Fruit fly (Drosophila melanogaster) Kc167 (cell line): ENCODE measurements around the gene CG31459.

ENCODE experiments used
- Myc ChIP-seq: fragments of >200 bp; optimal IDR thresholded peaks from 2 replicates; lab custom pipeline; 2017; ENCODE audit warnings: missing external identifiers
- Sin3A ChIP-seq: fragments of >200 bp; optimal IDR thresholded peaks from 2 replicates; lab custom pipeline; 2018; ENCODE audit warnings: missing external identifiers
- h ChIP-seq: fragments of >200 bp; optimal IDR thresholded peaks from 3 replicates; lab custom pipeline; 2018; ENCODE audit warnings: missing external identifiers
- insv ChIP-seq: fragments of >200 bp; optimal IDR thresholded peaks from 3 replicates; lab custom pipeline; 2018; ENCODE audit warnings: missing external identifiers
- psq ChIP-seq: fragments of >200 bp; optimal IDR thresholded peaks from 2 replicates; lab custom pipeline; 2017; ENCODE audit warnings: missing external identifiers
- ttk ChIP-seq: sonication (Bioruptor generic); optimal IDR thresholded peaks from 2 replicates; lab custom pipeline; 2017; ENCODE audit warnings: missing external identifiers

The CG31459 gene

DNA sequence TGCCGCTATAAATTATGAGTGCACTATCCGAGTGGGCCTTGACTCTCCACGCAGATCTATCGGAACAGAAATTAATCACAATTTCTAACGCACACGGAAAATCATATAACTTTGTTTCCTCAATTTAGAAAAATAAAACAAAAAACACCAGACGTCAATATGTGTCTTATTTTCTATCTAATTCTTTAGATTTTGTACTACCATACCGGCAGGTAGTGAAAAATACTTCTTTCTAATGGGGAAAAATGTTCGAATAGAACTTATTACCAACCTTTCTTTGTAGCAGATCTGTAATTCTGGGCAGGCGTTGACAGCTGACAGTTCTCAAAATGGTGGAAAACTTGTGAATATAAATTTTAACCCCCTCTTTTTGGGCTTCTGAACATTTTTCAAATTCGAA is at the start of gene CG31459:
Gene CG31459, plus strand, starts transcription at position 301 of the 400 bp plus-strand sequence.
- no peak for TF ChIP-seq ttk (lab: Kevin White, UChicago)
- TF ChIP-seq h (lab: Kevin White, UChicago) = no peak
- no peak for TF ChIP-seq Myc (lab: Kevin White, UChicago)
- TF ChIP-seq Sin3A (lab: Kevin White, UChicago) = no peak
- no peak for TF ChIP-seq insv (lab: Kevin White, UChicago)
- no peak for TF ChIP-seq psq (lab: Kevin White, UChicago)

DNA sequence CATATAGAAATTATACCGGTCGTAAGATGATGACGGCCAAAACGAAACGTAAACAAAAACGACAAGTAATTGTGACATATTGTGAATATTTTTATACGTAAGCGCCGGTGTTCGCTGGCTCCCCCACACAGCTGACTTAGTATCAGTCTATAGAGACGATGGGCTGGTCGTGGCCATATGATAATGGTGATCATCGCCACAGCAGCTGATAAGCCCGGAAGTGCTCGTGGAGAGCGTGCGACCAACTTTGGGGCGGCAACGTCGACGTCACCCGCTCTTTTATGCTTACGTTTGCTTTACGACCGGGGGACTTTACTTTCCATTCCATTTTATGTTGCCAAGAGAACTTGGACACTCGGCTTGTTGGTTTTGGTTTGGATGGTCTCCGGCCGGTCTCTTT is 47.9 kb upstream of the CG31459 start:
- TF ChIP-seq psq (lab: Kevin White, UChicago) = no peak
- no peak for TF ChIP-seq h (lab: Kevin White, UChicago)
- TF ChIP-seq insv (lab: Kevin White, UChicago) = no peak
- no peak for TF ChIP-seq ttk (lab: Kevin White, UChicago)
- TF ChIP-seq Sin3A (lab: Kevin White, UChicago) = no peak
- TF ChIP-seq Myc (lab: Kevin White, UChicago) = no peak

DNA sequence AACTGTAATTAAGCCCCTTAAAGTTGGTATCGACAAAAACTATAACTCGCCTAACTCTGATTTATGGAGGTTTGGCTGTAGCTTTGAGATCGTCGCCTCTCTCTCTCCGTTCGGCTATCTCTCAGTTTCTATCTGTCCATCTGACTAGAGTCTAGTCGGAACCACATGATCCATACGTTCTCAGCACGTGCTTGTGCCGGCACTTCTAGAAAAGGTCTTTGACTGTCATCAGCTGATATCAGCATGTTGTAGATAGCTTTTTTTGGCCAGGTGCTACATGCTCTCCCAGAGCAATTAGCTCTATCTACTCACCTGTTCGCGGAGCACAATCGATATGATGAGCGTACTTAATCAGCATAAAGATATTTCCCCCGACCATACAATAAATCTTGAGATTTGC is 47.0 kb upstream of the CG31459 start:
- TF ChIP-seq ttk (lab: Kevin White, UChicago) = no peak
- TF ChIP-seq psq (lab: Kevin White, UChicago) = no peak
- TF ChIP-seq insv (lab: Kevin White, UChicago) = no peak
- TF ChIP-seq Myc (lab: Kevin White, UChicago) = no peak

DNA sequence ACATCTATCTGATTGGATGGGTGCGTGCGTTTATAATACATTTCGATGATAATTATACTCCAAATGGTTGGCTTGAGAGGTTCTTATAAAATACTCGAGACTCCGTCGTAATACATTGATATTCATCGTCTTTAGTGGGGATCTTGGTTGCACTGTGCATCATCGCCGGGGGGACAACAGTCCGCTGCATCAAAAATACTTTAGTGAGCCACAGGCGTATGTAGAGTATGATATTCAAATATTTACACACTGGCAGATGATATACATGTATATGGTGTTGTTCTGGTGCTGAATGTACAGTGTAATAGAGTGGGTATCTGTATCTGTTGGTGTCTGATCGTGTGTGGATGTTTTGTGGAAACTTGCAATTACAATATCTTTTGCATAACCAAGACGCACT is 45.3 kb upstream of the CG31459 start:
- TF ChIP-seq psq (lab: Kevin White, UChicago) (no peak), insv (lab: Kevin White, UChicago) (no peak), Myc (lab: Kevin White, UChicago) (no peak), Sin3A (lab: Kevin White, UChicago) (no peak), ttk (lab: Kevin White, UChicago) (no peak)

DNA sequence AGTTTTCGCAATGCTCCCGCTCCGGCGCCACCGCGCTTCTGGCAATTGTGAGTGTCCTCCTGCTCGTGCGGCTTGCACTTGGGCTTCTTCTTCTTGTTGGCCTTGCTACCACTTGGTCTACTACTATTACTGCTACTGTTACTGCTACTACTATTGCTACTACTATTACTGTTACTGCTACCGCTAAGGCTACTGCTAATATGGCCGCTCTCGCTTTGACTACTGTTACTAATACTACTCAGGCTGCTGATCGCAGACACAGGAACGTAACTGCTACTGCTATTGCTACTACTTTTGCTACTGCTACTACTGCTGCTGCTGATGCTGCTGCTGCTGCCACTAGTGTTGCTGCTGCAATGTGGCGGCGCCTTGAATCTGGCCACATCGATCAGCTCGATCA is 43.8 kb upstream of the CG31459 start:
- TF ChIP-seq Sin3A (lab: Kevin White, UChicago) (no peak), Myc (lab: Kevin White, UChicago) (no peak), h (lab: Kevin White, UChicago) (no peak), ttk (lab: Kevin White, UChicago) (no peak), insv (lab: Kevin White, UChicago) (no peak), psq (lab: Kevin White, UChicago) (no peak)

DNA sequence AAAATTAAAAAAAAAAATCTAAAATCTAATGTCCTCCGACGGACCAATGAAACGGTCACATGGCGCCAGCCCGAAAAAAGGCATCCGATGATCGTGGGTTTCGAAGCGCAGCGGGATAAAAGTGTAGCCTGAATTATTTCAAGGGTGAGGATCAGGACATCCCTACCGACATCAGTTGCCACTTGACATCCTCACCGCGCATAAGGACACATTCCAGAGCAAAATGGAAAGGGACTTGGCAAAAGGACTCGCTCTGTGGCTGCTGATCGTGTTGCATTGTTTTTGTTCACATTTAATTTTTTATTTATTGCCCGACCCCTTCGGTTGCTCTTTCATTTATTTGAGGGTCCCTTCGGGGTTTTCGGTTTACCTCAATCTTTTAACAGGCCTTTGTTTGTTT is 41.0 kb upstream of the CG31459 start:
- TF ChIP-seq Myc (lab: Kevin White, UChicago) (no peak), ttk (lab: Kevin White, UChicago) (no peak), h (lab: Kevin White, UChicago) (no peak), psq (lab: Kevin White, UChicago) (no peak), insv (lab: Kevin White, UChicago) (no peak), Sin3A (lab: Kevin White, UChicago) (no peak)

DNA sequence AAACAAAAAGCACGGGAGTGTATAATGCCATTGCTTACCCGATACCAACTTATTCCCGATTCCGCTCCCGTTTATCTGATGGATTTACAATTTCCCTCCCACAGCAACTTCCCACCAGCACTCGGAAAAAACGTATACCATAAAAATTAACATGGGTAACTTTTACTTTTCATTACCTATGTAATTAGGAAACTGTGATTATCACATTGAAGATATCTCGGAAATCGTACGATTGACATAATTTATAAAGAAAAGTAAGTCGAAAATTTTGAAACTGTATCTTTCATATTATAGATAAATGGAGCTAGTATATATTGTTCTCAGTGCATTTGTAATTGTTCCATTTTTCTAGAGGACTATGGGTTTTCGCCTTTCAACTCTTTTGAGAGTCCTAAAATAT is 38.9 kb upstream of the CG31459 start:
- TF ChIP-seq Sin3A (lab: Kevin White, UChicago) (no peak), h (lab: Kevin White, UChicago) (no peak), ttk (lab: Kevin White, UChicago) (no peak), Myc (lab: Kevin White, UChicago) (no peak), psq (lab: Kevin White, UChicago) (no peak), insv (lab: Kevin White, UChicago) (no peak)

DNA sequence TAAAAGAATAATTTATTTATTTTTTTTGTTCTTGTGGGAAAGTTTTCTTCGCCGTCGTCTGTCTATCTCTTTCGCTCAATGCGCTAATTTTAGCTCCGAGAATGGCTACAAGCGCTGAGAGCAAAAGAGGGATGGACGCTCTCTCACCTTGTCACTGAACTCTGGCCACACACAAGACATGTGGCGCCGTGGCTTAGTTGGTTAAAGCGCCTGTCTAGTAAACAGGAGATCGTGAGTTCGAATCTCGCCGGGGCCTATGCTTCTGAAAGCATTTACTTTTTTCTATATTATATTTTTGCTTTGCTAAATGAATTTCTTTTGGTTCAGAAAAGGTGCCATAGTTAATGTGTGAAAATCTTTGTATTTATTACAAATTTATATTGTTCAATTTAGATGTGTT is 38.1 kb upstream of the CG31459 start:
- no peak for TF ChIP-seq insv (lab: Kevin White, UChicago)
- TF ChIP-seq ttk (lab: Kevin White, UChicago) = no peak
- TF ChIP-seq Sin3A (lab: Kevin White, UChicago) = no peak
- no peak for TF ChIP-seq h (lab: Kevin White, UChicago)

DNA sequence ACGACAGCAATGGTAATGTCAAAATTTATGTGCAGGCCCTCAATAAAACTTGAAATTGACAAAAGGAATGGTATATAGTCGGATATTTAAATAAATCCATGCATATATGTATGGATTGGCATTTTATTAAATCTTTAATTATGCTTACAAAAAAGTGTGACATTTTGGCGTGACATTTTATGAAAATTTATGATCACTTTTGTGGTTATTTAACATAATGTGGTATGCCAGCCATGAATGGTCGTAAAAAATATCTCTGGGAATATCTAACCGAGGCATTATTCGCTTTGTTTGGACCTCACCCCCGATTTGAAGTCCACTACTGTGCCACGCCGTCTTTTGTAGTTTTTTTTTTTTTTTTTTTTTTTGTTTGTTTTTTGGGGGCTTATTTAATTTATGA is 37.1 kb upstream of the CG31459 start:
- TF ChIP-seq insv (lab: Kevin White, UChicago) (no peak), psq (lab: Kevin White, UChicago) (no peak), h (lab: Kevin White, UChicago) (no peak), Myc (lab: Kevin White, UChicago) (no peak), Sin3A (lab: Kevin White, UChicago) (no peak), ttk (lab: Kevin White, UChicago) (no peak)

DNA sequence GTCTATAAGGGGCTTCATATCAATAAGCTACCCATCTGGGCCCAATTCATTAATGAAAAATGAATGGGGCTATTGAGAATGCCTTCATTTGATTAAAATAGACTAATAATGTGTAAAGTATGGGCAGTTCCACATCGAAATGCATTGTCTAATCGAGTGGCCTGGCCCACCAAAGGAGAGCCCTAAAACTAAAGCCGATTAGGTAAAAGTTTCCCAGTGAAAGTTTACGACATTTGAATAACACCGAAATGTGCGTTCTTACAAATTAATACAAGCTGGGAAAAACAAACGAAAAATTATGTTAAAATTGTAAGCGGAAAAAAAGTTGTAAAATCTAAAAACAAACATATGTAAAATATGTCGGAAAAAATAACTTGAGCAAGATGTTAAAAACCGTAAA is 35.7 kb upstream of the CG31459 start:
- TF ChIP-seq h (lab: Kevin White, UChicago) = no peak
- TF ChIP-seq Sin3A (lab: Kevin White, UChicago) = no peak
- TF ChIP-seq Myc (lab: Kevin White, UChicago) = no peak

DNA sequence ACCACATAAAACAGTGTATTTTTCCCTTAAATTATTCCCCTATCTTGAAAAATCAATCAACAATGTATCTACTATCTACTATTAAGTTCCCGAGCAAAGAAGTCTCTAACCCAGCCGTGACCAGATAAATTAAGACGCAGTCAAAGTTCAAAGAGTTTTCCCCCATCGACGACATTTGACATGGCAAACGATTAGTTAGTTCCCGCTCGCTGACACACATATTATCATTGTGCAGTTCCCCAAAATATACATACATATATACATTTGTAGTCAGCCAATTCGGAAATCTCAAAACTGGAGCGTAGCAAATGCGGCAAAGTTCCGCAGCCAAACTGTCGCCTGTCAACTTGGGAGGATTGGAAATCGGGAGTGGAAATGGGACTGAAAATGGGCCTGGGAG is 33.5 kb upstream of the CG31459 start:
- no peak for TF ChIP-seq psq (lab: Kevin White, UChicago)
- no peak for TF ChIP-seq ttk (lab: Kevin White, UChicago)
- no peak for TF ChIP-seq Sin3A (lab: Kevin White, UChicago)
- no peak for TF ChIP-seq insv (lab: Kevin White, UChicago)
- no peak for TF ChIP-seq Myc (lab: Kevin White, UChicago)
- no peak for TF ChIP-seq h (lab: Kevin White, UChicago)

DNA sequence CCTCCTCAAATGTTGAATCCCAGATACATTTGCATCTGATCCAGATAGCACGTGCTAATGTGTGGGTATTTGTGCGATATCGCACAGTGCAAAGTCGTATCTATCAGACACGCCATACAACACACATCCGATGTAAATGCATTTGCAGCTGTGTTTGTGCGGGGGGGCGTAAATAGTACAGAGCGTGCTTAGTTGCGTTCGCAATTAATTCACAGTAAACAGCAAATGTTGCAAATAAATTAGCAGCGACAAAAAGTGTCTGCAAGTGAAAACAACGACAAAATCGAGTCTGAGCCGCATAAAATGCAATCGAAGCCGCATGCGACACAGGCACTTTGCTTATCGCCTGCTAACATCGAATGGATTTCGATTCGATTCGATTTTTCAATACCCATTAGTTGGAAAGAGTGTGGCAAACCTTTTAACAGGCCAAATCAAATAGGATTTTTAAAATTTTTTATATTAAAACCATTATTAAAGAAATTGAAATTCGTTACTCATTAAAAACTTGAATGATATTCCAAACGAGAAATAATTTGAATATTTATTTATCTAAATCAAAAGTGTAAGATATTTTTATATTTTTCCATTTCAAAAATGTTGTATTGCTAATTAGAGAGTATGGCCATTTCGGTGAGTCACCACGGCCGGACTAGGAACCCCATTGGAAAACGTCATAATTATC is 32.8 kb upstream of the CG31459 start:
- no peak for TF ChIP-seq Sin3A (lab: Kevin White, UChicago)
- TF ChIP-seq h (lab: Kevin White, UChicago) = no peak
- no peak for TF ChIP-seq psq (lab: Kevin White, UChicago)
- no peak for TF ChIP-seq Myc (lab: Kevin White, UChicago)
- no peak for TF ChIP-seq ttk (lab: Kevin White, UChicago)
- TF ChIP-seq insv (lab: Kevin White, UChicago) = no peak
